Fruit fly (Drosophila melanogaster) Kc167 (cell line): Measurements from ENCODE around the gene CG15458.

Experiments
- Myc ChIP-seq: fragments of >200 bp; optimal IDR thresholded peaks from 2 replicates; lab custom pipeline; 2017; ENCODE audit warnings: missing external identifiers
- Sin3A ChIP-seq: fragments of >200 bp; optimal IDR thresholded peaks from 2 replicates; lab custom pipeline; 2018; ENCODE audit warnings: missing external identifiers
- h ChIP-seq: fragments of >200 bp; optimal IDR thresholded peaks from 3 replicates; lab custom pipeline; 2018; ENCODE audit warnings: missing external identifiers
- insv ChIP-seq: fragments of >200 bp; optimal IDR thresholded peaks from 3 replicates; lab custom pipeline; 2018; ENCODE audit warnings: missing external identifiers
- psq ChIP-seq: fragments of >200 bp; optimal IDR thresholded peaks from 2 replicates; lab custom pipeline; 2017; ENCODE audit warnings: missing external identifiers
- ttk ChIP-seq: sonication (Bioruptor generic); optimal IDR thresholded peaks from 2 replicates; lab custom pipeline; 2017; ENCODE audit warnings: missing external identifiers

The CG15458 gene

dm6 chrX:20419313-20419712 is 5.3 kb upstream of the CG15458 start, which contains the start of gene Obp19d:
Obp19d (plus strand) TSS chrX:20419613.
- TF ChIP-seq psq (lab: Kevin White, UChicago) (no peak), Sin3A (lab: Kevin White, UChicago) (no peak), h (no peak), Myc (no peak), insv (lab: Kevin White, UChicago) (no peak), ttk (lab: Kevin White, UChicago) (no peak)

DNA sequence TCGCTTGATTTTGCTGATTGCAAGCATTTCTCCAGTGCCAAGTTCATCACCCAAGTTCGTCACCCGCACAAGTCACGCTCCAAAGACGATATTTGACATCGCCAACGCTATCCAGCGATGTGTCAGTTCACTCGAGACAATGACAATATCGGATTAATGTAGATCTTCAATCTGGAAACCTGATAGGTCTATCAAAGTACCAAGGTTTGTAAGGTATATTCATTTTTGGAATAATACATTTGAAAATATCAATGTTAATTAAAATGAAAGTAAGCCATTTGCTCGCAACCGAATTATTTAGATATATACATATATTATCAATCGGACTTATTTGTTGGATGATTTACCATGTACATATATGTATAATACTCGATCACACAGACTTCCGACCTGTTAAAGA is 4.9 kb upstream of the CG15458 start, which contains the start of gene Obp19c:
TSS of gene Obp19c (minus strand) at position 101 of the 400 bp plus-strand sequence.
- no peak for TF ChIP-seq h
- no peak for TF ChIP-seq insv (lab: Kevin White, UChicago)
- TF ChIP-seq Sin3A (lab: Kevin White, UChicago), result no peak
- no peak for TF ChIP-seq Myc
- TF ChIP-seq ttk (lab: Kevin White, UChicago), result no peak
- no peak for TF ChIP-seq psq (lab: Kevin White, UChicago)

dm6 chrX:20416433-20416832 is 2.4 kb upstream of the CG15458 start, which contains the start of gene Obp19b:
Obp19b (plus strand) TSS chrX:20416733.
- TF ChIP-seq Myc, result no peak
- no peak for TF ChIP-seq ttk (lab: Kevin White, UChicago)
- TF ChIP-seq Sin3A (lab: Kevin White, UChicago), result no peak
- no peak for TF ChIP-seq psq (lab: Kevin White, UChicago)
- TF ChIP-seq h, result no peak
- no peak for TF ChIP-seq insv (lab: Kevin White, UChicago)

DNA sequence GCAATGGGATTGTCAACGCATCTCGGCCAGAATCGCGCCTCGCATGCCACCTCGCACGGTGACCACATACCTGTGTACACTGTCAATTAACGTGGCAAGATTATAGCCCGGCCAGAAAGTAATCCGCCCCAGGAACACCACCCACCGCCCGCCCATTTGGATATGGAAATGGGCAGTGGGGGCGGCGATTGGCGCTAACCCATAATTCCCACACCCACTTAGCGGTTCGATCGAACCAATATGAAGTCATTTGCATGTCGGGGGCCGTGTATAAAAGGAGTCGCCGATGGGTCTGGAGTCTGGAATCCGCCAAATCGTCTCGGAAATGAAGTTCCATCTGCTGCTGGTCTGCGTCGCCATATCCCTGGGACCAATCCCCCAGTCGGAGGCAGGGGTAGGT is 1.4 kb upstream of the CG15458 start, which contains the start of gene Obp19a:
TSS of gene Obp19a (plus strand) at position 301 of the 400 bp plus-strand sequence.
- TF ChIP-seq h, result no peak
- TF ChIP-seq Sin3A (lab: Kevin White, UChicago), result no peak
- TF ChIP-seq Myc, result no peak
- no peak for TF ChIP-seq ttk (lab: Kevin White, UChicago)

DNA sequence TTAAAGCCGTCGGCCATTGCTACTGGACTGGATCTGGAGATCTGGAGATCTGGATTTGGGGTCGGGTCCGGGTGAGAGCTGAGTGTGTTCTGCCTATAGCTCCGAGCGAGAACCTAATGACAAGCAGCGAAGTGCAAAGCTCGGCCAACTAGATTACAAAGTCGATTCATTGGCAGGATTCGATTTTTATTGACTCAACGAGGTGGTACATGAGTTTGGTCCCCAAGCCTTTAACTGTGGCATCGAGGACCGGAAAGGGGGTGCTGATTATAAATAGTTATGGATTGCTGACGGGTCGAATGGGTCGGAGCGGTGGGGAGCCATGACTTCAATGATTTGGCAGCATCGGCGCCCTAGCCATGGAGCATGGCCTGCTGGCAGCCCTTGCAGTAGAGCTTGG is 518 bp downstream of the CG15458 start, which contains the start of gene CG15459:
TSS of gene CG15459 (minus strand) at position 101 of the 400 bp plus-strand sequence.
- TF ChIP-seq Sin3A (lab: Kevin White, UChicago) (no peak), psq (lab: Kevin White, UChicago) (no peak), Myc (no peak), insv (lab: Kevin White, UChicago) (no peak), h (no peak), ttk (lab: Kevin White, UChicago) (no peak)

- TF ChIP-seq Sin3A (lab: Kevin White, UChicago) (no peak), ttk (lab: Kevin White, UChicago) (no peak), Myc (no peak), h (no peak), psq (lab: Kevin White, UChicago) (no peak), insv (lab: Kevin White, UChicago) (no peak)
These were observed 2.4 kb downstream of the CG15458 start for dm6 chrX:20411635-20412034.

DNA sequence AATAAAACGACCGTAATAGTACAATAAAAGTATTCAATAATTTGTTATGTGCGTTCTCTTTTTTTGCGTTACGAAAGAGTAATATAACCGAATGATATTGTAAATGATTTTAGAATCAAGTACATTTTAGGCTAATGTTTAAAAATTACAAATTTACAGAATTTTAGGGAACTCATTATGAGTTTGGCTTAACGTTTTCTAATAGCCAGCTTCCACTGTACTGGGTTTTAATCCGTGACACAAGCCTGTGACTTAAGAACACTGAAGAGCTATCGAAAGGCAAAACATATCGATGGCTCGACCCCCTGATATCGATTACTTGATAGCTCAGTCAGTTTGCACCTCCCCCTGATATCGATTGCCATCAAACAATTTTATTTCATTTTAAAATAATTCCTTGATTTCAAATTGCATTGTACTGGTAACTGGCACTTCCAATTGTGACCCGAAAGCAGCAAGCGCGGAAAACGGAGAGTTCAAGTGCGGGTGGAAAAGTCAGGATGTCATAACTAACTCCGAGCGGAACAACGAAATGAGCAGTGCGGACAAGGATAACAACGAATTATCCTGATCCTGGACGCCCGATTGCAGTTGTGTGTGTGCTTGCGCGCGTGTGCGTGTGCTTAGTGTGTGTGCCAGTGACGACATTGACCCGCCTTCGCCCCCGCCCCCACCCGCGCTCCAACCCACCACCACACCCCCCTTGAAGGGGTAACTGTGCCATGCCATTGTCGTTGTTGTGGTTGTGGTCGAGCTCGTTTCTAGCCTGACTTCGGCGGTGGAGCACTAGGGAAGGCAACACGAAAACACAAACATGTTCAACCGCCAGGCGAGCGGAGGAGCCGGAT is 19.7 kb downstream of the CG15458 start, which contains the start of gene HERC2:
TSS of gene HERC2 (plus strand) at position 330 of the 848 bp plus-strand sequence.
- TF ChIP-seq ttk (lab: Kevin White, UChicago), result no peak
- TF ChIP-seq psq (lab: Kevin White, UChicago), result no peak
- no peak for TF ChIP-seq Myc
- TF ChIP-seq h, result no peak
- TF ChIP-seq Sin3A (lab: Kevin White, UChicago), result no peak
- no peak for TF ChIP-seq insv (lab: Kevin White, UChicago)

DNA sequence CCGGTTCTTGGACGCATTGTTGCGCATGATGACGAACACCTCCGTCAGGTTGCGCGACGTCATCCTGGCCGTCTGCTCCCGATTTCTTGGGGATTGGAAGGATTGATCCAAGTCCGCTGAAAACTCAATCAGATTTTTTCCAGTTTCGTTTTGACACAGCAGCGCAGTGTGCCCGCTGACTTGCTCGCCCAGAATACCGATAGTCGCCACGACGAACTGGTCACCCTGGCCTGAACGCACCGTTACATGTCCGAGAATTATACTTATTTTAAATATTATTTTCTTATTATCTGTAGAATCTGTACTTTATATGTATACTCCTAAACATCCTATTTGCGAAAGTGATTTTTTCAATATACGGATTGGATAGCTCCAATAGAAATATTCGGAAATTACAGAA is 20.4 kb downstream of the CG15458 start, which contains the start of gene Syx16:
TSS of gene Syx16 (minus strand) at position 172 of the 400 bp plus-strand sequence.
- no peak for TF ChIP-seq Sin3A (lab: Kevin White, UChicago)
- no peak for TF ChIP-seq h
- TF ChIP-seq insv (lab: Kevin White, UChicago), result no peak
- no peak for TF ChIP-seq psq (lab: Kevin White, UChicago)
- TF ChIP-seq Myc, result no peak
- no peak for TF ChIP-seq ttk (lab: Kevin White, UChicago)

- no peak for TF ChIP-seq Sin3A (lab: Kevin White, UChicago)
- TF ChIP-seq psq (lab: Kevin White, UChicago), result no peak
- no peak for TF ChIP-seq ttk (lab: Kevin White, UChicago)
- TF ChIP-seq insv (lab: Kevin White, UChicago), result no peak
- no peak for TF ChIP-seq Myc
- no peak for TF ChIP-seq h
These were observed 22.8 kb downstream of the CG15458 start for dm6 chrX:20391230-20391629.

dm6 chrX:20390706-20391105 is 23.3 kb downstream of the CG15458 start, which contains the start of gene jb:
jb (minus strand) TSS chrX:20390806.
- TF ChIP-seq Sin3A (lab: Kevin White, UChicago) (no peak), psq (lab: Kevin White, UChicago) (no peak), Myc (no peak), insv (lab: Kevin White, UChicago) (no peak), h (no peak), ttk (lab: Kevin White, UChicago) (no peak)

DNA sequence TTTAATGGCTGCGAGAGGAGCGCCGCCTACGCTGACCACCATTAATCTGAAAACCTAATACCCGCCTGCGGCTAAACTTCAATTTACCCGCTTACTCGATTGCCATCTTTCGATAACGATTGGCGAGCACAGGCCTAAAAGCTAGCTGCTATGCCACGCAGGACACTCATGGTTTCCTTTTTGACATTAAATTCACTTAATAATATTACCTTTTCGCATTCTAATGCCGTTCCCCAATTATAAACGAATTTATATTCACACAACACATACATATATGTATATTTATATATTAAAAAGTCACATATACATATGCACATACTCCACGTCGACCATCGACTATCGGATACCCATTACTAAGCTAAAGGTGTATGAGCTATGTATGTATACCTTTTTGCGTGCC is 24.4 kb downstream of the CG15458 start:
- TF ChIP-seq psq (lab: Kevin White, UChicago), result no peak
- TF ChIP-seq Sin3A (lab: Kevin White, UChicago), result no peak
- TF ChIP-seq Myc, result no peak
- no peak for TF ChIP-seq ttk (lab: Kevin White, UChicago)
- TF ChIP-seq insv (lab: Kevin White, UChicago), result no peak
- TF ChIP-seq h, result no peak

dm6 chrX:20385865-20386264 is 28.1 kb downstream of the CG15458 start:
- TF ChIP-seq ttk (lab: Kevin White, UChicago), result no peak
- TF ChIP-seq Sin3A (lab: Kevin White, UChicago), result no peak
- TF ChIP-seq psq (lab: Kevin White, UChicago), result no peak
